Worm (Caenorhabditis elegans) whole organism, L1 larva: ENCODE results near the gene skr-12.

ENCODE experiments used
- lin-39 ChIP-seq: fragments of 150-350 bp; optimal IDR thresholded peaks from 2 replicates; lab custom pipeline; 2014; ENCODE audit warnings: missing biosample characterization, missing genetic modification reagents, missing genetic modification characterization
- lsy-2 ChIP-seq, 2 experiments: fragments of 150-350 bp; optimal IDR thresholded peaks; 2 replicates each; lab custom pipeline; 2014; ENCODE audit warnings: missing biosample characterization in 2 of 2, missing genetic modification characterization in 2 of 2
- nhr-84 ChIP-seq: sonication (generic microtip); optimal IDR thresholded peaks from 2 replicates; lab custom pipeline; 2017; ENCODE audit warnings: missing biosample characterization, missing genetic modification characterization
- vab-15 ChIP-seq: sonication (generic microtip); optimal IDR thresholded peaks from 2 replicates; lab custom pipeline; 2017; ENCODE audit warnings: missing genotype, mild to moderate bottlenecking, missing genetic modification characterization, missing compliant biosample characterization

ce11 chrIV:17150418-17150817, 16.7 kb upstream of the skr-12 start:
- TF ChIP-seq lsy-2 (tag; optimal IDR thresholded peaks at IDR 0.05; lab: Kevin White, UChicago) (no peak), nhr-84 (tag; lab: Kevin White, UChicago) (no peak), vab-15 (tag; lab: Kevin White, UChicago) (no peak), lin-39 (tag; lab: Kevin White, UChicago) (no peak)
